Fruit fly (Drosophila melanogaster) whole organism, adult: Measurements from ENCODE around the gene Shmt.

Source experiments
- CG12768 ChIP-seq: fragments of 200-800 bp; sonication (Bioruptor generic); optimal IDR thresholded peaks from 2 replicates; lab custom pipeline; 2017; ENCODE audit warnings: missing biosample characterization, missing genetic modification characterization, mild to moderate bottlenecking, moderate library complexity, missing genetic modification reagents
- CG1620 ChIP-seq: fragments of 200-800 bp; sonication (Bioruptor generic); optimal IDR thresholded peaks from 2 replicates; lab custom pipeline; 2016; ENCODE audit warnings: missing biosample characterization, missing genetic modification characterization
- CG33017 ChIP-seq: fragments of 200-800 bp; sonication (Bioruptor generic); optimal IDR thresholded peaks from 2 replicates; lab custom pipeline; 2018; ENCODE audit warnings: missing biosample characterization, mild to moderate bottlenecking, missing genetic modification characterization, moderate library complexity
- Clk ChIP-seq: fragments of 200-800 bp; sonication (Bioruptor generic); optimal IDR thresholded peaks from 2 replicates; lab custom pipeline; 2017; ENCODE audit warnings: missing biosample characterization, missing genetic modification characterization
- Hr96 ChIP-seq: fragments of 200-800 bp; sonication (Bioruptor generic); optimal IDR thresholded peaks from 2 replicates; lab custom pipeline; 2016; ENCODE audit warnings: missing biosample characterization, missing genetic modification characterization
- Mnt ChIP-seq: fragments of 200-800 bp; sonication (Bioruptor generic); optimal IDR thresholded peaks from 2 replicates; lab custom pipeline; 2016; ENCODE audit warnings: missing biosample characterization, mild to moderate bottlenecking, missing genetic modification characterization
- bab1 ChIP-seq: fragments of 200-800 bp; sonication (Bioruptor generic); optimal IDR thresholded peaks from 3 replicates; lab custom pipeline; 2019; ENCODE audit warnings: missing biosample characterization, mild to moderate bottlenecking, missing genetic modification characterization, moderate library complexity
- cnc ChIP-seq, 2 experiments: fragments of >200 bp; optimal IDR thresholded peaks; 2 replicates each; lab custom pipeline; 2017
- kay ChIP-seq: fragments of 200-800 bp; sonication (Bioruptor generic); peaks from one replicate; lab custom pipeline; 2016; ENCODE audit warnings: missing biosample characterization, missing genetic modification characterization, borderline replicate concordance
- pad ChIP-seq: fragments of 200-800 bp; sonication (Bioruptor generic); optimal IDR thresholded peaks from 3 replicates; lab custom pipeline; 2017; ENCODE audit warnings: missing biosample characterization, missing genetic modification characterization, mild to moderate bottlenecking, moderate library complexity, missing genetic modification reagents
- tj ChIP-seq: fragments of 200-800 bp; sonication (Bioruptor generic); optimal IDR thresholded peaks from 3 replicates; lab custom pipeline; 2017; ENCODE audit warnings: missing biosample characterization, mild to moderate bottlenecking, missing genetic modification characterization, moderate library complexity
- toe ChIP-seq: fragments of 200-800 bp; sonication (Bioruptor generic); optimal IDR thresholded peaks from 2 replicates; lab custom pipeline; 2016; ENCODE audit warnings: missing biosample characterization, missing genetic modification characterization

DNA sequence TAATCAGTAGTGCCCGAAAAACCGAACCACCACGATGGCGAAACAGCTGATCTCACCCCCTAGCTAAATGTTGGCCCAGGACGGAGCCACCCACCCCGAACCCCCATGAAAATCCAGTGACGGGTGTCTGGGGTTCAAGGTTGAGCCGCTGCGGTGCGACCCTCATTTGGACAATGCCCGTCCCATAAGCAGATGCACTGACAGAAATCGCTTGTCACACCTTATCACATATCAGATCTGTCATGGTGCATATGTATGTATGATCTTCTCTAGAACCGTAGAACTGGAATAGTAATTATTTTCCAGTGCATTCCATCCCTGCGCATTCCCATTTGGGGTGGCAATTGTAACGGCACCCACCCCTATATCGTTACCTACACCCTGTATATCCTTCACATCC, 27.7 kb downstream of the Shmt start:
- TF ChIP-seq CG1620 (GFP tag; lab: Kevin White, UChicago) (no peak), Clk (GFP tag; lab: Kevin White, UChicago) (no peak), toe (GFP tag; lab: Kevin White, UChicago) (no peak), tj (GFP tag; lab: Kevin White, UChicago) (no peak), kay (GFP tag; lab: Kevin White, UChicago) (no peak), CG12768 (GFP tag; lab: Kevin White, UChicago) (no peak), bab1 (no peak), Mnt (GFP tag; lab: Kevin White, UChicago) (no peak), CG33017 (no peak), Hr96 (GFP tag; lab: Kevin White, UChicago) (no peak), pad (GFP tag; lab: Kevin White, UChicago) (no peak), cnc (optimal IDR thresholded peaks at IDR 0.05; lab: Kevin White, UChicago) (no peak)
